Fruit fly (Drosophila melanogaster): Measurements from ENCODE around the gene CG43291.

CG43291 gene

DNA sequence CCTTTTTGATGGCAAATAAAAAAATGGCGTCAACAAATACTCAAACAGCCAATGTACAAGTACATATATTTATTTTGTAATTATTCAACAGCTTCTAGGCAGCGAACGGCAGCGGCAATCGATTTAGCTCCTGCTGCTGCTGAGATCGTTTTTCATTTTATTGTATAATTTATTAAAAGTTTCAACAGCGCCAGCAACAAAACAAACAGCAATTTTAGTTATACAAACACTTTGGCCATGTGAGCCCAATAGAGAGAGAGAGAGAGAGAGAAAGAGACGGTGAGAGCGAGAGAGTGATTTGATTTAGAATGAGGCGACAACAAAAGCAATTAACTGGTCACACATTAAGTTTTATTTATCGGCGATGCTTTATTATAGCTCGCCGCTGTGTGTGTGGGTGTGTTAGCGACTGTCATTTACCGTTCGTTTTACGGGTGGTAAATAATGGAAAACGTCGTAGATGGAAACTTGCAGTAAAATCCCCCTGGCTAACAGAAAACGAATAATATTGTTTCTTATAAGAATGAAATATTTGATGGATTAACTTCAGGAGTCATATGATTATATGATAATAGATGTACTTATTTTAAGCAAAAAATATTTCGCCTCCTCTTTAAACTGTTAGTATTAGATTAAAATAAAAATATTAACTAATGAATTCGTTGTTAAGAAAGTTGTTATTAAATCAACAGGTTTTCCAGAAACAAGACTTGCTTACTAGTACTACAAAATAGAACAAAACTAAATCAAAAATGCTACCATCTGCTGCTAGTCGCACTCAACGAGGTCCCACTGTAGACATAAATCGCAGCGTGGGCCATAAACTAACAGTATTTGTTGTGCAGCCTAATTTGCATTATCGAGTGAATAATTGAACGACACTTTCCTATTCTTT is 40.8 kb upstream of the CG43291 start:
- no peak for TF ChIP-seq Gug (GFP tag; IDR thresholded peaks at IDR 0.05)
- no peak for TF ChIP-seq CG8632 (GFP tag; optimal IDR thresholded peaks at IDR 0.05)
- TF ChIP-seq CG9139 (GFP tag; optimal IDR thresholded peaks at IDR 0.05), result no peak
- no peak for TF ChIP-seq CG3032 (tag; optimal IDR thresholded peaks at IDR 0.05)
- no peak for TF ChIP-seq dac (GFP tag; optimal IDR thresholded peaks at IDR 0.05)
- TF ChIP-seq OdsH (GFP tag; optimal IDR thresholded peaks at IDR 0.05), result no peak
- no peak for TF ChIP-seq CG4318 (GFP tag; optimal IDR thresholded peaks at IDR 0.05)
- TF ChIP-seq Sox14 (GFP tag; optimal IDR thresholded peaks at IDR 0.05), result no peak
- no peak for TF ChIP-seq Sox102F (GFP tag; optimal IDR thresholded peaks at IDR 0.05)
- TF ChIP-seq esn (GFP tag; optimal IDR thresholded peaks at IDR 0.05), result no peak
- no peak for TF ChIP-seq fd85E (GFP tag; optimal IDR thresholded peaks at IDR 0.05)
- no peak for TF ChIP-seq vri (GFP tag; optimal IDR thresholded peaks at IDR 0.05)
- TF ChIP-seq CG11902 (GFP tag; optimal IDR thresholded peaks at IDR 0.05), result no peak
- no peak for TF ChIP-seq CG6792 (GFP tag; optimal IDR thresholded peaks at IDR 0.05)
- no peak for TF ChIP-seq Ets21C (GFP tag; optimal IDR thresholded peaks at IDR 0.05)
- TF ChIP-seq Hr39 (GFP tag; optimal IDR thresholded peaks at IDR 0.05), result no peak
- no peak for TF ChIP-seq Blimp-1 (GFP tag; optimal IDR thresholded peaks at IDR 0.05)
- TF ChIP-seq fd59A (GFP tag; optimal IDR thresholded peaks at IDR 0.05), result no peak
- TF ChIP-seq CG8119 (GFP tag; IDR thresholded peaks at IDR 0.05), result no peak
- TF ChIP-seq Smox (GFP tag; optimal IDR thresholded peaks at IDR 0.05), result no peak
- peak; percentile 19 for TF ChIP-seq CG32006 (GFP tag; optimal IDR thresholded peaks at IDR 0.05)
- peak; percentile 33 for TF ChIP-seq Hr4 (GFP tag; optimal IDR thresholded peaks at IDR 0.05)
- no peak for TF ChIP-seq Eip93F (GFP tag; optimal IDR thresholded peaks at IDR 0.05)
- no peak for TF ChIP-seq CG6276 (GFP tag; optimal IDR thresholded peaks at IDR 0.05)
- TF ChIP-seq svp (GFP tag), result peak; percentile 58
- TF ChIP-seq eg (GFP tag; IDR thresholded peaks at IDR 0.05), result no peak
- TF ChIP-seq CG10669 (GFP tag; optimal IDR thresholded peaks at IDR 0.05), result no peak
- no peak for TF ChIP-seq CG1621 (tag; optimal IDR thresholded peaks at IDR 0.05)
- TF ChIP-seq net (GFP tag; optimal IDR thresholded peaks at IDR 0.05), result no peak
- TF ChIP-seq CG6163 (GFP tag; IDR thresholded peaks at IDR 0.05), result no peak
- no peak for TF ChIP-seq Eip75B (GFP tag; optimal IDR thresholded peaks at IDR 0.05)
- no peak for TF ChIP-seq achi (GFP tag; optimal IDR thresholded peaks at IDR 0.05)
- peak; percentile 61 for TF ChIP-seq Eip78C (GFP tag)
- TF ChIP-seq fkh (GFP tag; optimal IDR thresholded peaks at IDR 0.05), result peak; percentile 85
- TF ChIP-seq Lpt (GFP tag; optimal IDR thresholded peaks at IDR 0.05), result no peak
- TF ChIP-seq CG10631 (GFP tag; optimal IDR thresholded peaks at IDR 0.05), result no peak
- no peak for TF ChIP-seq spab (GFP tag; optimal IDR thresholded peaks at IDR 0.05)
- no peak for TF ChIP-seq CG7368 (GFP tag; optimal IDR thresholded peaks at IDR 0.05)
- no peak for TF ChIP-seq CG16779 (tag; optimal IDR thresholded peaks at IDR 0.05)
- TF ChIP-seq CG6808 (GFP tag; optimal IDR thresholded peaks at IDR 0.05), result no peak
- no peak for TF ChIP-seq pdm3 (GFP tag; optimal IDR thresholded peaks at IDR 0.05)
- TF ChIP-seq Met (GFP tag; optimal IDR thresholded peaks at IDR 0.05), result no peak
- no peak for TF ChIP-seq Sox15 (GFP tag; optimal IDR thresholded peaks at IDR 0.05)

DNA sequence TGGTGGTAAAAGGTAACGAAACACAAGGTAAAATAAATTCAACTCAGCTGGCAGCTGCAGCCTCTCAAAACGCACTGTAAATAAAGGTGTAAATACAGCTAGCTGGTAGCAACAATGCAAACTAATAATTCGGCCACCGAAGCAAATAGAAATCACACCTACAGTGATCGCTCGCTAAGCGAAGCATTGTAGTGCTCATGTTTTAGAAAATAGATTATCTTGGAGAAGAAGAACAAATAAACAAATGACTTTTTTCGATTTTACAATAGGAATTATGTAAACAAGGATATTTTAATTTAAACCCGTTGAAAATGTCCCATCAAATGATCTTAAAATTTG is 39.9 kb upstream of the CG43291 start:
- TF ChIP-seq Hr4 (GFP tag; optimal IDR thresholded peaks at IDR 0.05), result peak; percentile 56
- TF ChIP-seq CG6854 (GFP tag; optimal IDR thresholded peaks at IDR 0.05), result no peak
- peak; percentile 59 for TF ChIP-seq fkh (GFP tag; optimal IDR thresholded peaks at IDR 0.05)
- no peak for TF ChIP-seq CG11294 (GFP tag; IDR thresholded peaks at IDR 0.05)
- TF ChIP-seq CG32006 (GFP tag; optimal IDR thresholded peaks at IDR 0.05), result peak; percentile 48
- peak; percentile 12 for TF ChIP-seq CG6276 (GFP tag; optimal IDR thresholded peaks at IDR 0.05)
- TF ChIP-seq CG11762 (GFP tag; optimal IDR thresholded peaks at IDR 0.05; ENCODE audit: insufficient read depth), result no peak
